Worm (Caenorhabditis elegans) whole organism, young adult: ENCODE measurements around the gene hira-1.

Experiments
- F57A8.1 ChIP-seq: fragments of 200-800 bp; sonication (Bioruptor generic); optimal IDR thresholded peaks from 2 replicates; lab custom pipeline; 2018; ENCODE audit warnings: mild to moderate bottlenecking, missing genetic modification characterization, moderate library complexity, missing compliant biosample characterization
- K12H6.12 ChIP-seq: fragments of 200-800 bp; sonication (Bioruptor generic); optimal IDR thresholded peaks from 2 replicates; lab custom pipeline; 2018; ENCODE audit warnings: mild to moderate bottlenecking, missing genetic modification characterization, missing compliant biosample characterization
- T07F8.4 ChIP-seq: sonication (generic microtip); optimal IDR thresholded peaks from 2 replicates; lab custom pipeline; 2016; ENCODE audit warnings: mild to moderate bottlenecking, missing genetic modification characterization, moderate library complexity, missing compliant biosample characterization
- Y53G8AR.9 ChIP-seq: fragments of 200-800 bp; sonication (Bioruptor generic); conservative IDR thresholded peaks from 2 replicates; pipeline ENCODE4 v1.3.6; 2022; ENCODE audit warnings: missing genetic modification reagents, missing genetic modification characterization, missing compliant biosample characterization
- Y67H2A.10 ChIP-seq: fragments of 200-800 bp; sonication (Bioruptor generic); conservative IDR thresholded peaks from 2 replicates; pipeline ENCODE4 v1.3.6; 2022; ENCODE audit warnings: missing genetic modification reagents, missing genetic modification characterization, missing compliant biosample characterization
- Y79H2A.3 ChIP-seq: fragments of 200-800 bp; sonication (Bioruptor generic); conservative IDR thresholded peaks from 2 replicates; pipeline ENCODE4 v1.3.6; 2022; ENCODE audit warnings: missing genetic modification reagents, missing genetic modification characterization, missing compliant biosample characterization
- ZK185.1 ChIP-seq: sonication (generic microtip); optimal IDR thresholded peaks from 2 replicates; lab custom pipeline; 2016; ENCODE audit warnings: mild to moderate bottlenecking, missing genetic modification characterization, missing compliant biosample characterization; ENCODE audit not compliant: poor library complexity, severe bottlenecking
- attf-5 ChIP-seq: fragments of 200-800 bp; sonication (Bioruptor generic); optimal IDR thresholded peaks from 2 replicates; lab custom pipeline; 2018; ENCODE audit warnings: mild to moderate bottlenecking, missing genetic modification characterization, missing compliant biosample characterization
- attf-6 ChIP-seq: fragments of 200-800 bp; sonication (Bioruptor generic); IDR thresholded peaks from 2 replicates; pipeline ENCODE4 v1.3.6; 2022; ENCODE audit warnings: missing genetic modification reagents, missing genetic modification characterization, missing compliant biosample characterization
- ccch-3 ChIP-seq: fragments of 200-800 bp; sonication (Bioruptor generic); optimal IDR thresholded peaks from 2 replicates; lab custom pipeline; 2018; ENCODE audit warnings: mild to moderate bottlenecking, missing genetic modification characterization, missing compliant biosample characterization
- cebp-1 ChIP-seq, 2 experiments: fragments of 200-800 bp in 1 of 2; sonication (Bioruptor generic) in 1 of 2; sonication (generic microtip) in 1 of 2; IDR thresholded peaks in 1 of 2; optimal IDR thresholded peaks in 1 of 2; 2 replicates each; pipeline versions ENCODE4 v1.3.6 to Lab custom; 2017 to 2022; ENCODE audit warnings: missing compliant biosample characterization in 2 of 2, missing genetic modification characterization in 2 of 2, mild to moderate bottlenecking in 1 of 2, missing genetic modification reagents in 1 of 2, moderate library complexity in 1 of 2
- cebp-2 ChIP-seq: fragments of 200-800 bp; sonication (Bioruptor generic); IDR thresholded peaks from 2 replicates; pipeline ENCODE4 v1.3.6; 2022; ENCODE audit warnings: missing genetic modification characterization, missing compliant biosample characterization
- ceh-27 ChIP-seq: fragments of 200-800 bp; sonication (Bioruptor generic); optimal IDR thresholded peaks from 2 replicates; lab custom pipeline; 2018; ENCODE audit warnings: mild to moderate bottlenecking, missing genetic modification characterization, moderate library complexity, missing compliant biosample characterization
- die-1 ChIP-seq: sonication (generic microtip); optimal IDR thresholded peaks from 2 replicates; lab custom pipeline; 2016; ENCODE audit warnings: missing genotype, mild to moderate bottlenecking, missing genetic modification characterization, missing compliant biosample characterization
- dox-1 ChIP-seq: fragments of 200-800 bp; sonication (Bioruptor generic); IDR thresholded peaks from 2 replicates; pipeline ENCODE4 v1.3.6; 2022; ENCODE audit warnings: missing genetic modification reagents, missing genetic modification characterization, missing compliant biosample characterization
- efl-1 ChIP-seq: fragments of 150-350 bp; optimal IDR thresholded peaks from 2 replicates; lab custom pipeline; 2014; ENCODE audit warnings: missing biosample characterization, missing genetic modification reagents, missing genetic modification characterization
- egl-44 ChIP-seq: fragments of 200-800 bp; sonication (Bioruptor generic); IDR thresholded peaks from 2 replicates; pipeline ENCODE4 v1.3.6; 2022; ENCODE audit warnings: missing genetic modification reagents, missing genetic modification characterization, missing compliant biosample characterization
- ekl-4 ChIP-seq: fragments of 200-800 bp; sonication (Bioruptor generic); IDR thresholded peaks from 2 replicates; pipeline ENCODE4 v1.3.6; 2022; ENCODE audit warnings: missing genetic modification reagents, missing genetic modification characterization, missing compliant biosample characterization
- hmg-1.2 ChIP-seq: fragments of 200-800 bp; sonication (Bioruptor generic); IDR thresholded peaks from 2 replicates; pipeline ENCODE4 v1.3.6; 2022; ENCODE audit warnings: missing genetic modification reagents, missing genetic modification characterization, missing compliant biosample characterization
- lin-26 ChIP-seq: fragments of 200-800 bp; sonication (Bioruptor generic); IDR thresholded peaks from 2 replicates; pipeline ENCODE4 v1.3.6; 2022; ENCODE audit warnings: missing genetic modification reagents, missing genetic modification characterization, missing compliant biosample characterization
- lin-35 ChIP-seq, 3 experiments: fragments of 150-350 bp in 2 of 3; sonication (generic microtip) in 1 of 3; optimal IDR thresholded peaks; 2 replicates each; lab custom pipeline; 2014 to 2018; ENCODE audit warnings: missing biosample characterization in 3 of 3, missing genetic modification characterization in 3 of 3, missing genetic modification reagents in 3 of 3
- lin-40 ChIP-seq: sonication (generic microtip); optimal IDR thresholded peaks from 2 replicates; lab custom pipeline; 2016; ENCODE audit warnings: missing genetic modification characterization, mild to moderate bottlenecking, missing compliant biosample characterization, missing genotype, missing genetic modification reagents
- lir-1 ChIP-seq: fragments of 200-800 bp; sonication (Bioruptor generic); conservative IDR thresholded peaks from 2 replicates; pipeline ENCODE4 v1.3.6; 2022; ENCODE audit warnings: missing genetic modification reagents, missing genetic modification characterization, missing compliant biosample characterization
- madf-6 ChIP-seq: fragments of 200-800 bp; sonication (Bioruptor generic); IDR thresholded peaks from 2 replicates; pipeline ENCODE4 v1.3.6; 2022; ENCODE audit warnings: missing genetic modification reagents, missing genetic modification characterization, missing compliant biosample characterization
- mes-4 ChIP-seq: sonication (generic microtip); optimal IDR thresholded peaks from 2 replicates; lab custom pipeline; 2016; ENCODE audit warnings: missing genotype, missing genetic modification characterization, missing compliant biosample characterization
- mxl-1 ChIP-seq: sonication (generic microtip); optimal IDR thresholded peaks from 2 replicates; lab custom pipeline; 2016; ENCODE audit warnings: missing genetic modification characterization, missing compliant biosample characterization
- nfyb-1 ChIP-seq: fragments of 200-800 bp; sonication (Bioruptor generic); IDR thresholded peaks from 2 replicates; pipeline ENCODE4 v1.3.6; 2022; ENCODE audit warnings: missing genetic modification reagents, missing genetic modification characterization, missing compliant biosample characterization
- nhr-179 ChIP-seq: sonication (generic microtip); optimal IDR thresholded peaks from 2 replicates; lab custom pipeline; 2016; ENCODE audit warnings: mild to moderate bottlenecking, missing genetic modification characterization, missing compliant biosample characterization
- nhr-80 ChIP-seq: sonication (generic microtip); optimal IDR thresholded peaks from 2 replicates; lab custom pipeline; 2016; ENCODE audit warnings: missing genetic modification characterization, missing compliant biosample characterization
- rcor-1 ChIP-seq: fragments of 200-800 bp; sonication (Bioruptor generic); IDR thresholded peaks from 2 replicates; pipeline ENCODE4 v1.3.6; 2022; ENCODE audit warnings: missing genetic modification reagents, missing genetic modification characterization, missing compliant biosample characterization
- repo-1 ChIP-seq: sonication (generic microtip); optimal IDR thresholded peaks from 2 replicates; lab custom pipeline; 2017; ENCODE audit warnings: mild to moderate bottlenecking, missing genetic modification characterization, missing compliant biosample characterization
- rpc-1 ChIP-seq, 2 experiments: fragments of 150-350 bp in 1 of 2; sonication (generic microtip) in 1 of 2; optimal IDR thresholded peaks; 2 replicates each; lab custom pipeline; 2014 to 2018; ENCODE audit warnings: missing biosample characterization in 1 of 2, missing genetic modification characterization in 1 of 2, missing genetic modification reagents in 1 of 2, missing genotype in 1 of 2
- snpc-4 ChIP-seq, 5 experiments: fragments of 150-350 bp in 1 of 5; sonication (generic microtip) in 4 of 5; optimal IDR thresholded peaks; 2 replicates each; lab custom pipeline; 2014 to 2018; ENCODE audit warnings: missing genetic modification characterization in 5 of 5, missing biosample characterization in 3 of 5, antibody characterized with exemption in 2 of 5, mild to moderate bottlenecking in 2 of 5, missing compliant biosample characterization in 2 of 5, missing genotype in 2 of 5, moderate library complexity in 2 of 5, missing genetic modification reagents in 1 of 5
- somi-1 ChIP-seq: fragments of 200-800 bp; sonication (Bioruptor generic); optimal IDR thresholded peaks from 2 replicates; lab custom pipeline; 2018; ENCODE audit warnings: mild to moderate bottlenecking, missing genetic modification characterization, missing compliant biosample characterization
- tbp1 ChIP-seq: fragments of 200-800 bp; sonication (Bioruptor generic); optimal IDR thresholded peaks from 2 replicates; lab custom pipeline; 2018; ENCODE audit warnings: mild to moderate bottlenecking, missing genetic modification characterization, missing compliant biosample characterization
- tbx-9 ChIP-seq: sonication (generic microtip); optimal IDR thresholded peaks from 2 replicates; lab custom pipeline; 2016; ENCODE audit warnings: borderline replicate concordance, missing genetic modification characterization, inconsistent platforms, missing compliant biosample characterization
- tlf-1 ChIP-seq: fragments of 200-800 bp; sonication (Bioruptor generic); optimal IDR thresholded peaks from 2 replicates; lab custom pipeline; 2018; ENCODE audit warnings: mild to moderate bottlenecking, missing genetic modification characterization, missing compliant biosample characterization
- unc-130 ChIP-seq: sonication (generic microtip); optimal IDR thresholded peaks from 2 replicates; lab custom pipeline; 2016; ENCODE audit warnings: missing genetic modification reagents, missing genetic modification characterization, missing compliant biosample characterization
- zfh-2 ChIP-seq: fragments of 200-800 bp; sonication (Bioruptor generic); conservative IDR thresholded peaks from 2 replicates; pipeline ENCODE4 v1.3.6; 2022; ENCODE audit warnings: missing genetic modification reagents, missing genetic modification characterization, missing compliant biosample characterization
- zim-3 ChIP-seq: sonication (generic microtip); optimal IDR thresholded peaks from 2 replicates; lab custom pipeline; 2017; ENCODE audit warnings: mild to moderate bottlenecking, missing genetic modification characterization, moderate library complexity, missing compliant biosample characterization
- ztf-28 ChIP-seq: fragments of 200-800 bp; sonication (Bioruptor generic); IDR thresholded peaks from 2 replicates; pipeline ENCODE4 v1.3.6; 2022; ENCODE audit warnings: missing genetic modification reagents, missing genetic modification characterization, missing compliant biosample characterization

The hira-1 gene

DNA sequence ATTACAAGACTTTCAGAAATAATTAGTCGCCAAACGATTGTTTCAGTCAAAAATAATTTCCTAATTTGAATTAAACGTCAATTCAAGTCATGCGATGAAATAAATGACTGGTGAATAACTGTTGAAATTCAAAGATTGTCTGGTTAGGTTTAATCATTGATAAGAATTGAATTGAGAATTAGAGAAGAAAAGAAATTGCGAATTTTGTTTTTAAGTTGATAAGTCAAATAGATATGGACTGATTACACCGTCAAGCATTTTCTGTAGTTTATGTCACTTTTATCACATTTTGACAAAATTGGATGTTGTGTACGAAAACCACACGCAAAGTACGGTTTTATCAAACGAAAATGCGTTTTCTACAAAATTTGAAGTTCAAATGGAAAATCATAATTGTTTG is 10.3 kb downstream of the hira-1 start (continued):
- TF ChIP-seq lir-1 (GFP tag; lab: Robert Waterston, UW): no peak
- no peak for TF ChIP-seq somi-1 (GFP tag; lab: Kevin White, UChicago)
- TF ChIP-seq rpc-1 (optimal IDR thresholded peaks at IDR 0.05; lab: Kevin White, UChicago): no peak
- TF ChIP-seq rpc-1 (tag; optimal IDR thresholded peaks at IDR 0.05; lab: Kevin White, UChicago): no peak
- TF ChIP-seq tbx-9 (tag; lab: Kevin White, UChicago): no peak
- no peak for TF ChIP-seq zim-3 (tag; lab: Kevin White, UChicago)
- no peak for TF ChIP-seq lin-40 (tag; lab: Kevin White, UChicago)
- no peak for TF ChIP-seq cebp-2 (GFP tag; lab: Robert Waterston, UW)
- TF ChIP-seq ccch-3: no peak

DNA sequence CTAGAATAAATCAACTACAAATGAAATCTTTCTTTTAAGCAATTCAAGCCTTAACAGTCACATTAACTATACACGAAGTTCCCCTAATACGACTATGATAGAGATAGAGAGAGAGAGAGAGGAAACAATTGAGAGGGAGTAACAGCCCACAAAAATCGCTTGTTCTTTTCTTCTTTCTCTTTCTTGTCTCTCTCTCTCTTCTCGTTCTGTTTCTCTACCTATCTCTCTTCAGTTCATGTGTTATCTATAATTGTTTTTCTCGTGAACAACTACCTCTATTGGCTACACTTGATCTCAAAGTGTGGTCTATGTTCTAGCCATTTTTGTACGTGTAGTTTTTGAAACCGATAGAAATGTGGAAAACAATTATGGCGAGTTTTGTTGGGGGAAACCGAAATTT is 11.7 kb downstream of the hira-1 start:
- TF ChIP-seq tbx-9 (tag; lab: Kevin White, UChicago) (no peak), die-1 (peak; percentile 17), ceh-27 (peak; percentile 47), egl-44 (no peak), Y53G8AR.9 (GFP tag; lab: Robert Waterston, UW) (no peak), hmg-1.2 (peak; percentile 47; the same call in 1 of the 2 replicates), ZK185.1 (tag; lab: Kevin White, UChicago) (peak; percentile 42), lin-26 (GFP tag; lab: Robert Waterston, UW) (no peak), tlf-1 (peak; percentile 18), unc-130 (GFP tag; lab: Kevin White, UChicago) (no peak), efl-1 (GFP tag; lab: Kevin White, UChicago) (no peak), lin-40 (tag; lab: Kevin White, UChicago) (peak; percentile 70), zfh-2 (GFP tag; lab: Robert Waterston, UW) (no peak), rpc-1 (optimal IDR thresholded peaks at IDR 0.05; lab: Kevin White, UChicago) (no peak), rpc-1 (tag; optimal IDR thresholded peaks at IDR 0.05; lab: Kevin White, UChicago) (no peak), mxl-1 (tag; lab: Kevin White, UChicago) (no peak), attf-6 (GFP tag; lab: Robert Waterston, UW) (no peak), lin-35 (GFP tag; optimal IDR thresholded peaks at IDR 0.05; lab: Kevin White, UChicago) (peak in 1 of 3 experiments; percentile 7), mes-4 (tag; lab: Kevin White, UChicago) (no peak), nhr-179 (tag; lab: Kevin White, UChicago) (no peak), tbp1 (GFP tag; lab: Kevin White, UChicago) (peak; percentile 15), madf-6 (GFP tag; lab: Robert Waterston, UW) (no peak), snpc-4 (GFP tag; optimal IDR thresholded peaks at IDR 0.05; lab: Kevin White, UChicago) (no peak), snpc-4 (tag; optimal IDR thresholded peaks at IDR 0.05; lab: Kevin White, UChicago) (peak in 2 of 4 experiments; percentile 18 to 20), nhr-80 (tag; lab: Kevin White, UChicago) (peak; percentile 66), F57A8.1 (GFP tag; lab: Kevin White, UChicago) (no peak), cebp-1 (GFP tag; IDR thresholded peaks at IDR 0.05; lab: Robert Waterston, UW) (no peak), cebp-1 (tag; optimal IDR thresholded peaks at IDR 0.05; lab: Kevin White, UChicago) (peak; percentile 43), Y67H2A.10 (no peak), T07F8.4 (tag; lab: Kevin White, UChicago) (no peak), ekl-4 (GFP tag; lab: Robert Waterston, UW) (0 out of 2 replicates have a peak, but pooled peaks have one; percentile 57), dox-1 (0 out of 2 replicates have a peak, but pooled peaks have one; percentile 44), nfyb-1 (GFP tag; lab: Robert Waterston, UW) (no peak), Y79H2A.3 (GFP tag; lab: Robert Waterston, UW) (no peak), rcor-1 (GFP tag; lab: Robert Waterston, UW) (no peak), attf-5 (peak; percentile 49), K12H6.12 (tag; lab: Kevin White, UChicago) (no peak), repo-1 (tag; lab: Kevin White, UChicago) (no peak), ztf-28 (GFP tag; lab: Robert Waterston, UW) (no peak)
